Worm (Caenorhabditis elegans): ENCODE measurements around the gene T07F8.4.

Gene T07F8.4

ce11 chrII:7102288-7102687, 29.5 kb downstream of the T07F8.4 start (continued):
- TF ChIP-seq T26A8.4 (GFP tag; IDR thresholded peaks at IDR 0.05) = no peak
- TF ChIP-seq cey-2 (tag; optimal IDR thresholded peaks at IDR 0.05; ENCODE audit: borderline replicate concordance, insufficient read depth) = no peak
- no peak for TF ChIP-seq ztf-11 (tag; optimal IDR thresholded peaks at IDR 0.05)

ce11 chrII:7100838-7101237, 31.0 kb downstream of the T07F8.4 start, which contains the start of gene mmaa-1:
Gene mmaa-1 (minus strand): TSS chrII:7101165.
- TF ChIP-seq sdz-12 (GFP tag; optimal IDR thresholded peaks at IDR 0.05) = no peak
- TF ChIP-seq snpc-4 (tag; optimal IDR thresholded peaks at IDR 0.05) = no peak
- no peak for TF ChIP-seq dve-1 (tag; optimal IDR thresholded peaks at IDR 0.05; ENCODE audit: insufficient read depth)
- TF ChIP-seq zip-2 (tag; optimal IDR thresholded peaks at IDR 0.05) = no peak
- TF ChIP-seq T20F7.1 (GFP tag; optimal IDR thresholded peaks at IDR 0.05) = peak; percentile 59
- TF ChIP-seq R02D3.7 (tag; optimal IDR thresholded peaks at IDR 0.05) = no peak
- peak; percentile 44 for TF ChIP-seq dmd-6 (GFP tag; IDR thresholded peaks at IDR 0.05)
- TF ChIP-seq dmd-9 (GFP tag; IDR thresholded peaks at IDR 0.05) = no peak
- TF ChIP-seq ceh-32 (tag; optimal IDR thresholded peaks at IDR 0.05; ENCODE audit: poor library complexity) = no peak
- TF ChIP-seq madf-5 (GFP tag; IDR thresholded peaks at IDR 0.05) = 0 out of 4 replicates have a peak, but pooled peaks of 1 of the 2 experiments have one; percentile 13
- peak; percentile 85; the same call in 1 of the 2 replicates for TF ChIP-seq zfp-3 (GFP tag; conservative IDR thresholded peaks at IDR 0.05)
- TF ChIP-seq saeg-2 (GFP tag; IDR thresholded peaks at IDR 0.05) = 0 out of 2 replicates have a peak, but pooled peaks have one; percentile 66
- peak in 1 of 2 experiments; percentile 1 for TF ChIP-seq hif-1 (tag; optimal IDR thresholded peaks at IDR 0.05)
- TF ChIP-seq egl-43 (GFP tag; IDR thresholded peaks at IDR 0.05) = no peak
- no peak for TF ChIP-seq F44E2.7 (GFP tag; IDR thresholded peaks at IDR 0.05)
- TF ChIP-seq spr-3 (GFP tag; optimal IDR thresholded peaks at IDR 0.05) = no peak
- TF ChIP-seq lin-38 (GFP tag; IDR thresholded peaks at IDR 0.05) = peak; percentile 42
- TF ChIP-seq nhr-41 (GFP tag; IDR thresholded peaks at IDR 0.05) = no peak
- TF ChIP-seq T26A8.4 (GFP tag; IDR thresholded peaks at IDR 0.05) = peak; percentile 54; the same call in 1 of the 2 replicates
- no peak for TF ChIP-seq ceh-82 (tag; optimal IDR thresholded peaks at IDR 0.05)
- no peak; the same call in 1 of the 2 replicates for TF ChIP-seq pha-4 (GFP tag; IDR thresholded peaks at IDR 0.05)
- no peak for TF ChIP-seq pha-4 (tag; optimal IDR thresholded peaks at IDR 0.05)
- peak; percentile 70 for TF ChIP-seq ama-1 (optimal IDR thresholded peaks at IDR 0.05)
- no peak for TF ChIP-seq fkh-10 (GFP tag; optimal IDR thresholded peaks at IDR 0.05)
- TF ChIP-seq tag-97 (GFP tag; IDR thresholded peaks at IDR 0.05) = no peak
- TF ChIP-seq nhr-10 (tag; optimal IDR thresholded peaks at IDR 0.05) = no peak

ce11 chrII:7099231-7099630, 32.6 kb downstream of the T07F8.4 start:
- TF ChIP-seq ama-1 (optimal IDR thresholded peaks at IDR 0.05) (peak; percentile 63), unc-39 (tag; optimal IDR thresholded peaks at IDR 0.05) (no peak), zfp-2 (tag; optimal IDR thresholded peaks at IDR 0.05) (no peak), T20F7.1 (GFP tag; optimal IDR thresholded peaks at IDR 0.05) (peak; percentile 38), zfp-3 (GFP tag; conservative IDR thresholded peaks at IDR 0.05) (peak; percentile 74; the same call in 1 of the 2 replicates), mep-1 (tag; optimal IDR thresholded peaks at IDR 0.05) (no peak), madf-5 (GFP tag; IDR thresholded peaks at IDR 0.05) (0 out of 4 replicates have a peak, but pooled peaks of 1 of the 2 experiments have one; percentile 3), mdl-1 (tag; optimal IDR thresholded peaks at IDR 0.05) (no peak), jun-1 (tag; optimal IDR thresholded peaks at IDR 0.05) (no peak), R02D3.7 (tag; optimal IDR thresholded peaks at IDR 0.05) (no peak), hif-1 (tag; optimal IDR thresholded peaks at IDR 0.05) (peak in 1 of 2 experiments; percentile 31), lin-39 (tag; optimal IDR thresholded peaks at IDR 0.05) (no peak), unc-62 (GFP tag; optimal IDR thresholded peaks at IDR 0.05 in 1 of 2) (peak in 1 of 2 experiments; percentile 96), unc-62 (tag; optimal IDR thresholded peaks at IDR 0.05) (no peak), nhr-237 (tag; optimal IDR thresholded peaks at IDR 0.05) (no peak), lsy-2 (tag; optimal IDR thresholded peaks at IDR 0.05) (peak in 1 of 2 experiments; percentile 10), ceh-20 (GFP tag; IDR thresholded peaks at IDR 0.05) (no peak)
